Worm (Caenorhabditis elegans) whole organism, midembryonic: ENCODE results near the gene cyy-1.

Experiments used
- T22C8.4 ChIP-seq: fragments of 200-800 bp; sonication (Bioruptor generic); IDR thresholded peaks from 2 replicates; pipeline ENCODE4 v1.3.6; 2022; ENCODE audit warnings: missing genetic modification characterization, missing compliant biosample characterization
- cog-1 ChIP-seq: sonication (generic microtip); optimal IDR thresholded peaks from 2 replicates; lab custom pipeline; 2016; ENCODE audit warnings: missing genetic modification characterization, missing compliant biosample characterization
- flt-1 ChIP-seq: fragments of 200-800 bp; sonication (Bioruptor generic); IDR thresholded peaks from 2 replicates; pipeline ENCODE4 v1.3.6; 2022; ENCODE audit warnings: missing genetic modification characterization, missing compliant biosample characterization
- klf-2 ChIP-seq: fragments of 200-800 bp; sonication (Bioruptor generic); conservative IDR thresholded peaks from 2 replicates; pipeline ENCODE4 v1.3.6; 2022; ENCODE audit warnings: missing genetic modification reagents, missing genetic modification characterization, missing compliant biosample characterization
- med-1 ChIP-seq: sonication (generic microtip); optimal IDR thresholded peaks from 2 replicates; lab custom pipeline; 2017; ENCODE audit warnings: missing genetic modification characterization, mild to moderate bottlenecking, missing compliant biosample characterization, antibody characterized with exemption, missing genetic modification reagents; ENCODE audit not compliant: insufficient read depth
- ref-1 ChIP-seq: fragments of 200-800 bp; sonication (Bioruptor generic); conservative IDR thresholded peaks from 2 replicates; pipeline ENCODE4 v1.3.6; 2022; ENCODE audit warnings: missing genetic modification reagents, missing genetic modification characterization, missing compliant biosample characterization
- tab-1 ChIP-seq: fragments of 200-800 bp; sonication (Bioruptor generic); IDR thresholded peaks from 2 replicates; pipeline ENCODE4 v1.3.6; 2022; ENCODE audit warnings: missing genetic modification characterization, missing compliant biosample characterization
- ztf-23 ChIP-seq: fragments of 200-800 bp; sonication (Bioruptor generic); IDR thresholded peaks from 2 replicates; pipeline ENCODE4 v1.3.6; 2022; ENCODE audit warnings: missing genetic modification reagents, missing genetic modification characterization, missing compliant biosample characterization
- ztf-29 ChIP-seq: fragments of 200-800 bp; sonication (Bioruptor generic); IDR thresholded peaks from 2 replicates; pipeline ENCODE4 v1.3.6; 2022; ENCODE audit warnings: missing genetic modification reagents, missing genetic modification characterization, missing compliant biosample characterization

Gene cyy-1

ce11 chrIII:8409166-8409565 lies 3.5 kb downstream of the cyy-1 start, which contains the start of gene ZK353.9:
TSS of gene ZK353.9 (plus strand) at chrIII:8409496.
- TF ChIP-seq ref-1 (GFP tag; lab: Robert Waterston, UW), result no peak
- TF ChIP-seq klf-2 (GFP tag; lab: Robert Waterston, UW), result no peak
- no peak for TF ChIP-seq T22C8.4
- TF ChIP-seq med-1 (GFP tag; lab: Kevin White, UChicago), result no peak
- TF ChIP-seq flt-1, result no peak
- TF ChIP-seq ztf-23 (GFP tag; lab: Robert Waterston, UW), result no peak
- TF ChIP-seq cog-1 (tag; lab: Kevin White, UChicago), result no peak
- TF ChIP-seq ztf-29, result no peak
- TF ChIP-seq tab-1 (GFP tag; lab: Robert Waterston, UW), result no peak

DNA sequence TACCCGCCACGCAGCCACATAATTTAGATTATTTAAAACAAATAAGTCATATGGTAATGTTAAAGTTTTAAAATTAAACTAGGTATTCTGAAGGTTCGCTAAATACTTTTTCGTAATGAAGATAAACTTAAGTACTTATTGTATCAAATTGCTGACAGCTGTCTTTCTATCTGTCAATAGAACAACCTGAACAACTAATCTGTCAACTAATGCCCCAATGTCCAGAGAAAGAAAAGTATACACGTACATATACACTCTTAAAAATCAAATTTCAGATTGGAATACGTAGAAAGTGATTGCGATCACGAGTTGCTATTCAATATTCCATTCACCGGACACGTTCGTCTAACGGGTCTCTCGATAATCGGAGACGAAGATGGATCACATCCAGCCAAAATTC lies 5.1 kb downstream of the cyy-1 start:
- TF ChIP-seq ref-1 (GFP tag; lab: Robert Waterston, UW) (no peak), med-1 (GFP tag; lab: Kevin White, UChicago) (no peak), tab-1 (GFP tag; lab: Robert Waterston, UW) (no peak), flt-1 (no peak), T22C8.4 (no peak), ztf-29 (no peak), ztf-23 (GFP tag; lab: Robert Waterston, UW) (no peak), klf-2 (GFP tag; lab: Robert Waterston, UW) (no peak), cog-1 (tag; lab: Kevin White, UChicago) (no peak)

DNA sequence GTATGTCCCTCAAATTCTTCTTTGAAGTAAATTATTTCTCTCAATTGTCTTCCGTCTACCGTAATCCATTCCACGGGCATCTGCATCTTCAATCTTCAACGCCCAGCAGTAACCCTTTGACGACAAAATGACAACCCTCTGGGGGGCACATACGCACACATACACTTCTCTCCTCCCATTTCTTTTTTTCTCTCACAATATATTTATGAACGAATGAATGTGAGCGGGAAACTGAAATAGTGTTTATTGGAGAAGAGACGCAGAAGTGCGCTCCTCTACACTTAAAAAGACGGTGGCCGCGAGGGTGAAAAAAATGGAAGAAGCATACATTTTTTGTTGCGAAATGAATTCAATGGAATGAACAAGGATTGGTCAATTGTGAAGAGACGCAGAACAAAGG lies 6.3 kb downstream of the cyy-1 start:
- no peak for TF ChIP-seq ztf-29
- TF ChIP-seq T22C8.4, result no peak
- peak; percentile 69; the same call in 1 of the 2 replicates for TF ChIP-seq flt-1
- TF ChIP-seq klf-2 (GFP tag; lab: Robert Waterston, UW), result no peak
- peak; percentile 98 for TF ChIP-seq ztf-23 (GFP tag; lab: Robert Waterston, UW)
- TF ChIP-seq ref-1 (GFP tag; lab: Robert Waterston, UW), result no peak
- no peak for TF ChIP-seq tab-1 (GFP tag; lab: Robert Waterston, UW)
- TF ChIP-seq cog-1 (tag; lab: Kevin White, UChicago), result peak; percentile 13

- TF ChIP-seq med-1 (GFP tag; lab: Kevin White, UChicago) (no peak), cog-1 (tag; lab: Kevin White, UChicago) (no peak)
Measured at ce11 chrIII:8413501-8413900, 7.8 kb downstream of the cyy-1 start.

DNA sequence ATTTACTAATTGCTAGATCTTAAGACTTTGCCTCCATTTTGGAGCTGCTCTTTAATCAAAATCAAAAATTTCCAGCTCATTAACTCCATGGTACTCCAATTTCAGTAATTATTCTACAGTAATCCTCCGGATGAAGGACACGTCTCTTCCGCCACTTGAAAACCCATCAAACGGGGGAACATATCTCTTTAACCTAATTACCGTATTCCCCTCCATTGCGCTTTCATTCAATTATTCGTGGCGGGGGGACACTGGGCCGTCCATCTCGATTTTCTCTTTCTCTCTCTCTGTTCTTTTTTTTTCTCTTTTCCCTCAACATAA lies 11.2 kb downstream of the cyy-1 start:
- no peak for TF ChIP-seq tab-1 (GFP tag; lab: Robert Waterston, UW)
- TF ChIP-seq ztf-23 (GFP tag; lab: Robert Waterston, UW), result no peak
- TF ChIP-seq med-1 (GFP tag; lab: Kevin White, UChicago), result no peak
- no peak for TF ChIP-seq klf-2 (GFP tag; lab: Robert Waterston, UW)
- no peak for TF ChIP-seq T22C8.4
- TF ChIP-seq ztf-29, result no peak
- no peak for TF ChIP-seq ref-1 (GFP tag; lab: Robert Waterston, UW)
- TF ChIP-seq cog-1 (tag; lab: Kevin White, UChicago), result no peak
- no peak for TF ChIP-seq flt-1

- TF ChIP-seq klf-2 (GFP tag; lab: Robert Waterston, UW), result no peak
- TF ChIP-seq tab-1 (GFP tag; lab: Robert Waterston, UW), result no peak
- no peak for TF ChIP-seq ztf-29
- no peak for TF ChIP-seq med-1 (GFP tag; lab: Kevin White, UChicago)
- peak; percentile 43; the same call in 1 of the 2 replicates for TF ChIP-seq ztf-23 (GFP tag; lab: Robert Waterston, UW)
- TF ChIP-seq cog-1 (tag; lab: Kevin White, UChicago), result peak; percentile 95
- TF ChIP-seq T22C8.4, result peak; percentile 64; the same call in 1 of the 2 replicates
- TF ChIP-seq ref-1 (GFP tag; lab: Robert Waterston, UW), result no peak
- 0 out of 2 replicates have a peak, but pooled peaks have one; percentile 38 for TF ChIP-seq flt-1
Measured at ce11 chrIII:8417192-8417967, 11.7 kb downstream of the cyy-1 start.

DNA sequence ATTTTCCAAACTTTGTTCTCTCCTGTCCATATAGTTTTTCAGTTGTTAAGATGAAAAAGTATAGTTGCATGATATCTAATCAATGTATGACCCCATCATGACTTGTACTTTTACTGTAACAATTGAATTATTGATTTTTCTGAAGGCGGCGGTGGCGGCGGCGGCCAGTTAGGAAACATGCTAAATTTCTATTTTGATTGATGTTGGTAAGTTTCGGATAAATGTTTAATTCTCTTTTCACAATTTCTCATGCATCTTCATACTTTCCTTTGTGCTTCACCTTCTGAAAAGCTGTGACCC lies 12.2 kb downstream of the cyy-1 start, which contains the start of gene sor-1:
sor-1 (plus strand) TSS at position 201 of the 300 bp plus-strand sequence.
- peak; percentile 62; the same call in 1 of the 2 replicates for TF ChIP-seq T22C8.4
- TF ChIP-seq tab-1 (GFP tag; lab: Robert Waterston, UW), result no peak
- no peak for TF ChIP-seq ztf-23 (GFP tag; lab: Robert Waterston, UW)
- TF ChIP-seq med-1 (GFP tag; lab: Kevin White, UChicago), result no peak
- no peak for TF ChIP-seq cog-1 (tag; lab: Kevin White, UChicago)
- no peak for TF ChIP-seq ztf-29
- no peak for TF ChIP-seq klf-2 (GFP tag; lab: Robert Waterston, UW)

- TF ChIP-seq ref-1 (GFP tag; lab: Robert Waterston, UW) (no peak), tab-1 (GFP tag; lab: Robert Waterston, UW) (no peak), cog-1 (tag; lab: Kevin White, UChicago) (peak; percentile 62), T22C8.4 (no peak), ztf-23 (GFP tag; lab: Robert Waterston, UW) (peak; percentile 40; the same call in 1 of the 2 replicates), ztf-29 (peak; percentile 59; the same call in 1 of the 2 replicates)
Measured at ce11 chrIII:8425076-8425475, 19.4 kb downstream of the cyy-1 start.

ce11 chrIII:8426271-8426670 lies 20.6 kb downstream of the cyy-1 start, which contains the start of gene cec-1:
TSS of gene cec-1 (plus strand) at chrIII:8426333.
- TF ChIP-seq tab-1 (GFP tag; lab: Robert Waterston, UW), result no peak
- TF ChIP-seq cog-1 (tag; lab: Kevin White, UChicago), result no peak
- TF ChIP-seq med-1 (GFP tag; lab: Kevin White, UChicago), result no peak
- no peak for TF ChIP-seq flt-1
- TF ChIP-seq ztf-29, result no peak

DNA sequence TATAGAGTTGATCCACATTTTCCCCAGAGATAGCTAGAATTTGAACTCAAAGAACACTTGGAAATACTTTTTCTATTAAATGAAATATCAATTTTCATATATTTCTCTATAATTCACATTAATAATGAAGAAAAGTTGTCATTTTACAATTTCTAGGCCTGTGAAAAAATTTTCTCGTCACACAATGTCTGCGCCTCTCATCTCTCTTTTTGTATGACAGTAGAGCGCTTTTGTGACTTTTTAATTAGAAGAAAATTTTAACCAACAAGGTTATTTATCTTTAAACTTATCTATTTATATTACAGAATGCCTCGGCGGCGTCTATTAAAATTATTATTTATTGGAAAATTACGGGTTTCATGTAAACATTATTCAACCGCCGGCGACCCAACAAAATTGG lies 23.4 kb downstream of the cyy-1 start, which contains the start of gene ZK1236.1:
ZK1236.1 (plus strand) TSS at position 263 of the 400 bp plus-strand sequence.
- no peak for TF ChIP-seq tab-1 (GFP tag; lab: Robert Waterston, UW)
- no peak for TF ChIP-seq cog-1 (tag; lab: Kevin White, UChicago)
- no peak for TF ChIP-seq med-1 (GFP tag; lab: Kevin White, UChicago)
